Fruit fly (Drosophila melanogaster) whole organism, pupa: ENCODE results near the gene CG14852.

ENCODE experiments used
- CG10348 ChIP-seq: fragments of 200-800 bp; sonication (Bioruptor generic); IDR thresholded peaks from 2 replicates; pipeline ENCODE4 v1.3.6; 2022; ENCODE audit warnings: missing biosample characterization, missing genetic modification characterization
- CG12605 ChIP-seq: fragments of 200-800 bp; sonication (Bioruptor generic); IDR thresholded peaks from 2 replicates; pipeline ENCODE4 v1.3.6; 2022; ENCODE audit warnings: missing biosample characterization, missing genetic modification characterization
- CG13204 ChIP-seq: fragments of 200-800 bp; sonication (Bioruptor generic); optimal IDR thresholded peaks from 2 replicates; lab custom pipeline; 2018; ENCODE audit warnings: missing biosample characterization, mild to moderate bottlenecking, missing genetic modification characterization, moderate library complexity
- CG14655 ChIP-seq: fragments of 200-800 bp; sonication (Bioruptor generic); optimal IDR thresholded peaks from 3 replicates; lab custom pipeline; 2017; ENCODE audit warnings: mild to moderate bottlenecking, missing biosample characterization, missing genetic modification reagents, missing genetic modification characterization
- CG15710 ChIP-seq: fragments of 200-800 bp; sonication (Bioruptor generic); optimal IDR thresholded peaks from 2 replicates; lab custom pipeline; 2018; ENCODE audit warnings: missing biosample characterization, mild to moderate bottlenecking, missing genetic modification characterization, moderate library complexity
- CG17806 ChIP-seq: fragments of 200-800 bp; sonication (Bioruptor generic); optimal IDR thresholded peaks from 2 replicates; lab custom pipeline; 2018; ENCODE audit warnings: missing biosample characterization, mild to moderate bottlenecking, missing genetic modification characterization, moderate library complexity
- CG32121 ChIP-seq: fragments of 200-800 bp; sonication (Bioruptor generic); IDR thresholded peaks from 2 replicates; pipeline ENCODE4 v1.3.6; 2022; ENCODE audit warnings: missing biosample characterization, missing genetic modification characterization
- CG34367 ChIP-seq: fragments of 200-800 bp; sonication (Bioruptor generic); optimal IDR thresholded peaks from 2 replicates; lab custom pipeline; 2018; ENCODE audit warnings: missing biosample characterization, mild to moderate bottlenecking, missing genetic modification characterization
- CG4496 ChIP-seq: fragments of 200-800 bp; sonication (Bioruptor generic); IDR thresholded peaks from 3 replicates; pipeline ENCODE4 v1.3.6; 2022; ENCODE audit warnings: missing biosample characterization, missing genetic modification characterization
- CG8159 ChIP-seq: fragments of 200-800 bp; sonication (Bioruptor generic); optimal IDR thresholded peaks from 3 replicates; lab custom pipeline; 2018; ENCODE audit warnings: missing biosample characterization, mild to moderate bottlenecking, missing genetic modification characterization, moderate library complexity
- CG8301 ChIP-seq: fragments of 200-800 bp; sonication (Bioruptor generic); optimal IDR thresholded peaks from 2 replicates; lab custom pipeline; 2018; ENCODE audit warnings: missing biosample characterization, mild to moderate bottlenecking, missing genetic modification characterization
- CG9948 ChIP-seq: fragments of 200-800 bp; sonication (Bioruptor generic); optimal IDR thresholded peaks from 2 replicates; lab custom pipeline; 2018; ENCODE audit warnings: missing biosample characterization, mild to moderate bottlenecking, missing genetic modification characterization, moderate library complexity
- D1 ChIP-seq: fragments of 200-800 bp; sonication (Bioruptor generic); optimal IDR thresholded peaks from 2 replicates; lab custom pipeline; 2018; ENCODE audit warnings: missing biosample characterization, mild to moderate bottlenecking, missing genetic modification characterization, moderate library complexity
- EcR ChIP-seq: fragments of 200-800 bp; sonication (Bioruptor generic); optimal IDR thresholded peaks from 3 replicates; lab custom pipeline; 2019; ENCODE audit warnings: missing biosample characterization, missing genetic modification characterization, mild to moderate bottlenecking, moderate library complexity, missing genetic modification reagents
- Ets98B ChIP-seq: fragments of 200-800 bp; sonication (Bioruptor generic); IDR thresholded peaks from 2 replicates; pipeline ENCODE4 v1.3.6; 2022; ENCODE audit warnings: missing biosample characterization, missing genetic modification characterization
- Pif1A ChIP-seq: fragments of 200-800 bp; sonication (Bioruptor generic); optimal IDR thresholded peaks from 3 replicates; lab custom pipeline; 2016; ENCODE audit warnings: missing biosample characterization, missing genetic modification characterization
- Pif1B ChIP-seq: fragments of 200-800 bp; sonication (Bioruptor generic); optimal IDR thresholded peaks from 3 replicates; lab custom pipeline; 2016; ENCODE audit warnings: missing biosample characterization, missing genetic modification characterization
- Snoo ChIP-seq: fragments of 200-800 bp; sonication (Bioruptor generic); optimal IDR thresholded peaks from 3 replicates; lab custom pipeline; 2017; ENCODE audit warnings: missing biosample characterization, mild to moderate bottlenecking, missing genetic modification characterization, inconsistent platforms
- fd96Ca ChIP-seq: fragments of 200-800 bp; sonication (Bioruptor generic); IDR thresholded peaks from 3 replicates; pipeline ENCODE4 v1.3.6; 2022; ENCODE audit warnings: missing biosample characterization, missing genetic modification characterization
- gl ChIP-seq: fragments of 200-800 bp; sonication (Bioruptor generic); optimal IDR thresholded peaks from 2 replicates; lab custom pipeline; 2018; ENCODE audit warnings: missing biosample characterization, mild to moderate bottlenecking, missing genetic modification characterization
- rn ChIP-seq: fragments of 200-800 bp; sonication (Bioruptor generic); IDR thresholded peaks from 2 replicates; pipeline ENCODE4 v1.3.6; 2022; ENCODE audit warnings: missing biosample characterization, missing genetic modification characterization

The CG14852 gene

dm6 chr3R:14597935-14598424 is 32.3 kb downstream of the CG14852 start:
- TF ChIP-seq CG17806, result peak; percentile 59
- peak; percentile 63 for TF ChIP-seq CG14655 (GFP tag; lab: Kevin White, UChicago)
- no peak for TF ChIP-seq EcR (GFP tag; lab: Kevin White, UChicago)
- TF ChIP-seq CG12605, result 0 out of 2 replicates have a peak, but pooled peaks have one; percentile 22
- TF ChIP-seq CG13204 (GFP tag; lab: Kevin White, UChicago), result no peak
- TF ChIP-seq CG34367, result peak; percentile 46
- peak; percentile 76 for TF ChIP-seq CG8159 (tag; lab: Kevin White, UChicago)
- peak; percentile 52; the same call in 1 of the 3 replicates for TF ChIP-seq CG4496
- TF ChIP-seq gl (tag; lab: Kevin White, UChicago), result no peak
- peak; percentile 53 for TF ChIP-seq CG8301 (tag; lab: Kevin White, UChicago)
- TF ChIP-seq CG15710, result peak; percentile 62
- TF ChIP-seq CG9948, result peak; percentile 58
- TF ChIP-seq CG32121 (GFP tag; lab: Robert Waterston, UW), result peak; percentile 17; the same call in 1 of the 2 replicates
- TF ChIP-seq Pif1B (GFP tag; lab: Kevin White, UChicago), result peak; percentile 12
- TF ChIP-seq Ets98B (GFP tag; lab: Robert Waterston, UW), result peak; percentile 24; the same call in 1 of the 2 replicates
- TF ChIP-seq D1, result no peak

dm6 chr3R:14608892-14609692 is 43.4 kb downstream of the CG14852 start, which contains the start of gene CG14853:
CG14853 (plus strand) TSS chr3R:14609642.
- TF ChIP-seq CG14655 (GFP tag; lab: Kevin White, UChicago) (peak; percentile 39), CG12605 (peak; percentile 10; the same call in 1 of the 2 replicates), CG9948 (no peak), CG13204 (GFP tag; lab: Kevin White, UChicago) (no peak), CG32121 (GFP tag; lab: Robert Waterston, UW) (0 out of 2 replicates have a peak, but pooled peaks have one; percentile 31), CG15710 (peak; percentile 56), EcR (GFP tag; lab: Kevin White, UChicago) (no peak), CG10348 (GFP tag; lab: Robert Waterston, UW) (0 out of 2 replicates have a peak, but pooled peaks have one; percentile 23), CG17806 (no peak), fd96Ca (GFP tag; lab: Robert Waterston, UW) (no peak), Pif1B (GFP tag; lab: Kevin White, UChicago) (no peak), Snoo (peak; percentile 49), CG8301 (tag; lab: Kevin White, UChicago) (no peak), gl (tag; lab: Kevin White, UChicago) (no peak), Ets98B (GFP tag; lab: Robert Waterston, UW) (peak; percentile 57), CG4496 (peak; percentile 33), CG8159 (tag; lab: Kevin White, UChicago) (peak; percentile 20), rn (0 out of 2 replicates have a peak, but pooled peaks have one; percentile 18), CG34367 (peak; percentile 26), D1 (no peak), Pif1A (GFP tag; lab: Kevin White, UChicago) (peak; percentile 10)
